Worm (Caenorhabditis elegans) whole organism, L4 larva: ENCODE data around the gene unk-1.

Source experiments
- F10B5.3 ChIP-seq: sonication (generic microtip); optimal IDR thresholded peaks from 2 replicates; lab custom pipeline; 2016; ENCODE audit warnings: mild to moderate bottlenecking, missing genetic modification characterization, missing compliant biosample characterization
- R02D3.7 ChIP-seq: fragments of 150-350 bp; sonication (generic microtip); optimal IDR thresholded peaks from 3 replicates; lab custom pipeline; 2014; ENCODE audit warnings: missing biosample characterization, missing genetic modification characterization
- T26A8.4 ChIP-seq: fragments of 200-800 bp; sonication (Bioruptor generic); IDR thresholded peaks from 2 replicates; pipeline ENCODE4 v1.3.6; 2022; ENCODE audit warnings: missing genetic modification characterization, missing compliant biosample characterization
- Y105C5A.15 ChIP-seq: fragments of 200-800 bp; sonication (Bioruptor generic); IDR thresholded peaks from 2 replicates; pipeline ENCODE4 v1.3.6; 2022; ENCODE audit warnings: missing genetic modification characterization, missing compliant biosample characterization
- ZK546.5 ChIP-seq, 2 experiments: sonication (generic microtip); optimal IDR thresholded peaks; 2 replicates each; lab custom pipeline; 2017; ENCODE audit warnings: missing biosample characterization in 2 of 2, missing genetic modification characterization in 2 of 2
- ama-1 ChIP-seq: fragments of 150-350 bp; optimal IDR thresholded peaks from 2 replicates; lab custom pipeline; 2014; ENCODE audit warnings: inconsistent platforms, mixed read lengths
- ceh-28 ChIP-seq: fragments of 150-350 bp; optimal IDR thresholded peaks from 2 replicates; lab custom pipeline; 2014; ENCODE audit warnings: missing biosample characterization, missing genetic modification reagents, missing genetic modification characterization
- ctbp-1 ChIP-seq: fragments of 200-800 bp; sonication (Bioruptor generic); IDR thresholded peaks from 2 replicates; pipeline ENCODE4 v1.3.6; 2022; ENCODE audit warnings: missing genetic modification reagents, missing genetic modification characterization, missing compliant biosample characterization
- daf-16 ChIP-seq, 3 experiments: sonication (generic microtip); optimal IDR thresholded peaks; 2 replicates each; lab custom pipeline; 2016 to 2017; ENCODE audit warnings: missing genetic modification characterization in 3 of 3, missing genetic modification reagents in 3 of 3, mild to moderate bottlenecking in 2 of 3, missing compliant biosample characterization in 2 of 3, missing biosample characterization in 1 of 3, moderate library complexity in 1 of 3
- daf-19 ChIP-seq: fragments of 200-800 bp; sonication (Bioruptor generic); conservative IDR thresholded peaks from 2 replicates; pipeline ENCODE4 v1.3.6; 2022; ENCODE audit warnings: missing genetic modification characterization, missing compliant biosample characterization
- daf-8 ChIP-seq: fragments of 200-800 bp; sonication (Bioruptor generic); IDR thresholded peaks from 2 replicates; pipeline ENCODE4 v1.3.6; 2022; ENCODE audit warnings: missing genetic modification characterization, missing compliant biosample characterization
- dmd-6 ChIP-seq: fragments of 200-800 bp; sonication (Bioruptor generic); IDR thresholded peaks from 2 replicates; pipeline ENCODE4 v1.3.6; 2022; ENCODE audit warnings: missing genetic modification reagents, missing genetic modification characterization, missing compliant biosample characterization
- dve-1 ChIP-seq: sonication (generic microtip); optimal IDR thresholded peaks from 2 replicates; lab custom pipeline; 2017; ENCODE audit warnings: antibody characterized with exemption, mild to moderate bottlenecking, missing genetic modification characterization, missing compliant biosample characterization; ENCODE audit not compliant: insufficient read depth
- fkh-10 ChIP-seq: fragments of 150-350 bp; optimal IDR thresholded peaks from 2 replicates; lab custom pipeline; 2014; ENCODE audit warnings: missing biosample characterization, missing genetic modification reagents, missing genetic modification characterization
- gei-8 ChIP-seq: fragments of 200-800 bp; sonication (Bioruptor generic); optimal IDR thresholded peaks from 2 replicates; lab custom pipeline; 2018; ENCODE audit warnings: mild to moderate bottlenecking, missing genetic modification characterization, missing compliant biosample characterization
- hif-1 ChIP-seq, 2 experiments: sonication (generic microtip); optimal IDR thresholded peaks; 2 replicates each; lab custom pipeline; 2016 to 2017; ENCODE audit warnings: missing compliant biosample characterization in 2 of 2, missing genetic modification characterization in 2 of 2, missing genetic modification reagents in 2 of 2, missing genotype in 2 of 2, mild to moderate bottlenecking in 1 of 2
- hlh-11 ChIP-seq: fragments of 200-800 bp; sonication (Bioruptor generic); optimal IDR thresholded peaks from 2 replicates; lab custom pipeline; 2018; ENCODE audit warnings: mild to moderate bottlenecking, missing genetic modification characterization, missing compliant biosample characterization
- hmg-1.1 ChIP-seq: fragments of 200-800 bp; sonication (Bioruptor generic); IDR thresholded peaks from 2 replicates; pipeline ENCODE4 v1.3.6; 2022; ENCODE audit warnings: missing genetic modification reagents, missing genetic modification characterization, missing compliant biosample characterization
- jun-1 ChIP-seq: fragments of 150-350 bp; optimal IDR thresholded peaks from 2 replicates; lab custom pipeline; 2014; ENCODE audit warnings: missing biosample characterization, missing genetic modification reagents, missing genetic modification characterization
- lim-7 ChIP-seq: fragments of 200-800 bp; sonication (Bioruptor generic); IDR thresholded peaks from 2 replicates; pipeline ENCODE4 v1.3.6; 2022; ENCODE audit warnings: missing genetic modification characterization, missing compliant biosample characterization
- lin-1 ChIP-seq: fragments of 200-800 bp; sonication (Bioruptor generic); IDR thresholded peaks from 2 replicates; pipeline ENCODE4 v1.3.6; 2022; ENCODE audit warnings: missing genetic modification reagents, missing genetic modification characterization, missing compliant biosample characterization
- lin-15B ChIP-seq: fragments of 150-350 bp; sonication (generic microtip); optimal IDR thresholded peaks from 3 replicates; lab custom pipeline; 2014; ENCODE audit warnings: missing biosample characterization, missing genetic modification characterization
- lin-29 ChIP-seq: fragments of 200-800 bp; sonication (Bioruptor generic); IDR thresholded peaks from 2 replicates; pipeline ENCODE4 v1.3.6; 2022; ENCODE audit warnings: missing genetic modification reagents, missing genetic modification characterization, missing compliant biosample characterization
- lir-3 ChIP-seq: sonication (generic microtip); optimal IDR thresholded peaks from 2 replicates; lab custom pipeline; 2016; ENCODE audit warnings: mild to moderate bottlenecking, missing genetic modification characterization, missing compliant biosample characterization
- lsy-2 ChIP-seq, 2 experiments: fragments of 150-350 bp in 1 of 2; sonication (generic microtip) in 1 of 2; optimal IDR thresholded peaks; 2 replicates each; lab custom pipeline; 2014 to 2017; ENCODE audit warnings: missing biosample characterization in 2 of 2, missing genetic modification characterization in 2 of 2
- madf-9 ChIP-seq: fragments of 200-800 bp; sonication (Bioruptor generic); conservative IDR thresholded peaks from 2 replicates; pipeline ENCODE4 v1.3.6; 2022; ENCODE audit warnings: missing genetic modification reagents, missing genetic modification characterization, missing compliant biosample characterization
- mdl-1 ChIP-seq, 2 experiments: fragments of 150-350 bp in 1 of 2; sonication (generic microtip) in 1 of 2; optimal IDR thresholded peaks; 2 replicates each; lab custom pipeline; 2014 to 2017; ENCODE audit warnings: missing biosample characterization in 2 of 2, missing genetic modification characterization in 2 of 2
- mdt-29 ChIP-seq: fragments of 200-800 bp; sonication (Bioruptor generic); IDR thresholded peaks from 2 replicates; pipeline ENCODE4 v1.3.6; 2022; ENCODE audit warnings: missing genetic modification reagents, missing genetic modification characterization, missing compliant biosample characterization
- mep-1 ChIP-seq: fragments of 150-350 bp; sonication (generic microtip); optimal IDR thresholded peaks from 3 replicates; lab custom pipeline; 2014; ENCODE audit warnings: missing biosample characterization, missing genetic modification characterization
- mxl-3 ChIP-seq: fragments of 200-800 bp; sonication (Bioruptor generic); optimal IDR thresholded peaks from 2 replicates; lab custom pipeline; 2018; ENCODE audit warnings: mild to moderate bottlenecking, missing genetic modification characterization, missing compliant biosample characterization
- nhr-28 ChIP-seq: fragments of 150-350 bp; optimal IDR thresholded peaks from 2 replicates; lab custom pipeline; 2014; ENCODE audit warnings: missing biosample characterization, missing genetic modification characterization
- nhr-77 ChIP-seq: fragments of 150-350 bp; optimal IDR thresholded peaks from 2 replicates; lab custom pipeline; 2014; ENCODE audit warnings: missing biosample characterization, missing genetic modification characterization
- php-3 ChIP-seq: fragments of 200-800 bp; sonication (Bioruptor generic); IDR thresholded peaks from 2 replicates; pipeline ENCODE4 v1.3.6; 2022; ENCODE audit warnings: missing genetic modification reagents, missing genetic modification characterization, missing compliant biosample characterization
- pqm-1 ChIP-seq: sonication (generic microtip); optimal IDR thresholded peaks from 2 replicates; lab custom pipeline; 2017; ENCODE audit warnings: missing biosample characterization, missing genetic modification characterization
- sdz-12 ChIP-seq: fragments of 200-800 bp; sonication (Bioruptor generic); optimal IDR thresholded peaks from 2 replicates; lab custom pipeline; 2018; ENCODE audit warnings: mild to moderate bottlenecking, missing genetic modification characterization, missing compliant biosample characterization
- set-16 ChIP-seq: fragments of 200-800 bp; sonication (Bioruptor generic); IDR thresholded peaks from 2 replicates; pipeline ENCODE4 v1.3.6; 2022; ENCODE audit warnings: missing genetic modification reagents, missing genetic modification characterization, missing compliant biosample characterization
- skn-1 ChIP-seq: fragments of 150-350 bp; optimal IDR thresholded peaks from 2 replicates; lab custom pipeline; 2014; ENCODE audit warnings: missing biosample characterization, missing genetic modification characterization
- snpc-1.2 ChIP-seq: fragments of 200-800 bp; sonication (Bioruptor generic); IDR thresholded peaks from 2 replicates; pipeline ENCODE4 v1.3.6; 2022; ENCODE audit warnings: missing genetic modification reagents, missing genetic modification characterization, missing compliant biosample characterization
- spr-3 ChIP-seq: fragments of 200-800 bp; sonication (Bioruptor generic); optimal IDR thresholded peaks from 2 replicates; lab custom pipeline; 2018; ENCODE audit warnings: mild to moderate bottlenecking, missing genetic modification characterization, missing compliant biosample characterization
- tra-1 ChIP-seq: fragments of 200-800 bp; sonication (Bioruptor generic); IDR thresholded peaks from 2 replicates; pipeline ENCODE4 v1.3.6; 2022; ENCODE audit warnings: missing genetic modification reagents, missing genetic modification characterization, missing compliant biosample characterization
- unc-62 ChIP-seq, 3 experiments: fragments of 150-350 bp in 1 of 3; sonication (generic microtip); optimal IDR thresholded peaks in 2 of 3; peaks in 1 of 3; 1 replicate in 1 of 3; 2 replicates in 2 of 3; lab custom pipeline; 2014 to 2017; ENCODE audit warnings: missing biosample characterization in 3 of 3, missing genetic modification characterization in 3 of 3, missing genetic modification reagents in 3 of 3, missing genotype in 1 of 3
- zfp-3 ChIP-seq: fragments of 200-800 bp; sonication (Bioruptor generic); conservative IDR thresholded peaks from 2 replicates; pipeline ENCODE4 v1.3.6; 2022; ENCODE audit warnings: missing genetic modification reagents, missing genetic modification characterization, missing compliant biosample characterization
- zip-2 ChIP-seq: fragments of 150-350 bp; optimal IDR thresholded peaks from 2 replicates; lab custom pipeline; 2014; ENCODE audit warnings: missing biosample characterization, missing genetic modification characterization

unk-1 gene

DNA sequence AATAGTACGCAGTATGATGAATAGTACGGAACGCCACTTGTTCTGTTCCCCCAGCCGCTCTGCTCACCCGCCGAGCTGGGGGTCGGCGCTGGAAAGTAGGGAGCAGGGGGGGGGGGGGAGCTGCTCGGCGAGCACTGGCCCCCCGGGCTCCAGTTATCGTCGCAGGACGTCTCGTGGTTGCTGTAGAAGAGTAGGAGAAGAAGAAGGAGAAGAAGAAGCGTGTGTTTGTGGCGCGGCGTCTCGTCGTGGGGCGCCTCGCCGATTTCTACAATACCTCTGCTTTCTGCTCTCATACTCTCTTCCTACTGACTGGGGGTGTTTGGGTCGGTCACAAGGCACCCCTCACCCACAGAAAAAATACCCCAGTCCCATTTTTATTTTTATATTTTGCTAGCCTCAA is 2.5 kb downstream of the unk-1 start (continued):
- TF ChIP-seq ctbp-1 (peak; percentile 81), Y105C5A.15 (GFP tag; lab: Robert Waterston, UW) (0 out of 2 replicates have a peak, but pooled peaks have one; percentile 31), tra-1 (GFP tag; lab: Robert Waterston, UW) (peak; percentile 33; the same call in 1 of the 2 replicates), set-16 (GFP tag; lab: Robert Waterston, UW) (peak; percentile 100), nhr-28 (tag; lab: Kevin White, UChicago) (no peak), ZK546.5 (tag; optimal IDR thresholded peaks at IDR 0.05; lab: Kevin White, UChicago) (no peak), lim-7 (GFP tag; lab: Robert Waterston, UW) (no peak), mdl-1 (tag; optimal IDR thresholded peaks at IDR 0.05; lab: Kevin White, UChicago) (peak; percentile 7 to 50), mep-1 (tag; lab: Kevin White, UChicago) (peak; percentile 69), snpc-1.2 (GFP tag; lab: Robert Waterston, UW) (no peak), php-3 (GFP tag; lab: Robert Waterston, UW) (no peak), T26A8.4 (GFP tag; lab: Robert Waterston, UW) (peak; percentile 50; the same call in 1 of the 2 replicates), hlh-11 (peak; percentile 47), jun-1 (no peak)

DNA sequence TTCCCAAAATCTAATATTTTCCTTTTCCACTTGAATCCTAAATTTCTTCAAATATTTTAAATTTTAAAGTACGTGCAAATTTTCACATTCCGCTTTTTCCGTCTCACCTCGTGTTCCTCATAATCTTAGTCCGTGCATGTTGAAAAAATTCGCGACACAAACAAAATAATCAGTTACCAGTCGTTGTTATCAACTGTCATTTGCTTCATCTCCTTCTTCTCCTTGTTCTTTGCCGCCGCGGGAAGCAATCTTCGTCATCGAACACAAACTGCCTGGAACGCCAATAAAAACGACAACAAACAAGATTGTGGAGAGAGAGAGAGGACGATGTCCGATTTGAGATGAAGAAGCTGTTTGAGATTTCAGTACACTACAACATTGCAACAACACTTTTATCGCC is 3.0 kb downstream of the unk-1 start, which contains the start of gene C34D10.5:
TSS of gene C34D10.5 (plus strand) at position 269 of the 400 bp plus-strand sequence.
- TF ChIP-seq mdl-1 (tag; optimal IDR thresholded peaks at IDR 0.05; lab: Kevin White, UChicago) (peak in 1 of 2 experiments; percentile 21), hlh-11 (peak; percentile 53), F10B5.3 (tag; lab: Kevin White, UChicago) (no peak), spr-3 (GFP tag; lab: Kevin White, UChicago) (no peak), lir-3 (tag; lab: Kevin White, UChicago) (no peak), mdt-29 (GFP tag; lab: Robert Waterston, UW) (no peak), hif-1 (tag; optimal IDR thresholded peaks at IDR 0.05; lab: Kevin White, UChicago) (peak; percentile 67 to 96), dmd-6 (GFP tag; lab: Robert Waterston, UW) (0 out of 2 replicates have a peak, but pooled peaks have one; percentile 6), fkh-10 (GFP tag; lab: Kevin White, UChicago) (no peak), daf-16 (GFP tag; optimal IDR thresholded peaks at IDR 0.05; lab: Kevin White, UChicago) (no peak), daf-16 (tag; optimal IDR thresholded peaks at IDR 0.05; lab: Kevin White, UChicago) (peak; percentile 68), zfp-3 (GFP tag; lab: Robert Waterston, UW) (no peak), nhr-28 (tag; lab: Kevin White, UChicago) (peak; percentile 55), lin-29 (GFP tag; lab: Robert Waterston, UW) (no peak), T26A8.4 (GFP tag; lab: Robert Waterston, UW) (no peak), tra-1 (GFP tag; lab: Robert Waterston, UW) (no peak), lin-15B (tag; lab: Kevin White, UChicago) (no peak), dve-1 (tag; lab: Kevin White, UChicago) (peak; percentile 19), zip-2 (tag; lab: Kevin White, UChicago) (no peak), sdz-12 (GFP tag; lab: Kevin White, UChicago) (no peak), ama-1 (lab: Kevin White, UChicago) (peak; percentile 17), lsy-2 (tag; optimal IDR thresholded peaks at IDR 0.05; lab: Kevin White, UChicago) (peak in 1 of 2 experiments; percentile 16), daf-8 (GFP tag; lab: Robert Waterston, UW) (no peak), ZK546.5 (tag; optimal IDR thresholded peaks at IDR 0.05; lab: Kevin White, UChicago) (no peak), unc-62 (GFP tag; optimal IDR thresholded peaks at IDR 0.05 in 1 of 2; lab: Kevin White, UChicago) (peak in 1 of 2 experiments; percentile 69), unc-62 (tag; optimal IDR thresholded peaks at IDR 0.05; lab: Kevin White, UChicago) (no peak), gei-8 (no peak), daf-19 (no peak), nhr-77 (tag; lab: Kevin White, UChicago) (peak; percentile 56), lin-1 (GFP tag; lab: Robert Waterston, UW) (no peak), madf-9 (GFP tag; lab: Robert Waterston, UW) (no peak), R02D3.7 (no peak), hmg-1.1 (no peak), ceh-28 (tag; lab: Kevin White, UChicago) (peak; percentile 39), skn-1 (no peak), pqm-1 (tag; lab: Kevin White, UChicago) (peak; percentile 6), mxl-3 (GFP tag; lab: Kevin White, UChicago) (peak; percentile 33)
- TF ChIP-seq, all 104 proteins: peak for 14
